ENCODE assay signal across 1 fruit fly cellular context in genomic region chr3R:19905932-19906439, dm6.
A peak's percentile ranks its signal among the peaks of the same experiment; 100 is the strongest.
TF ChIP-seq lines count a peak whose summit lies in the region.

No protein-coding gene starts in this region.

TF ChIP-seq in whole organism, embryonic, 481 proteins besides CTCF, POLR2A, EP300 and RAD21 (continued from another document and continues in another):
- TF ChIP-seq oc (tag; optimal IDR thresholded peaks at IDR 0.05; lab: Kevin White, UChicago) = peak; percentile 44
- TF ChIP-seq CG11560 (tag; IDR thresholded peaks at IDR 0.05; lab: Robert Waterston, UW) = 0 out of 3 replicates have a peak, but pooled peaks have one; percentile 45
- peak; percentile 82 for TF ChIP-seq danr (GFP tag; IDR thresholded peaks at IDR 0.05; lab: Robert Waterston, UW)
- TF ChIP-seq CG14014 (GFP tag; IDR thresholded peaks at IDR 0.05; lab: Robert Waterston, UW) = peak; percentile 85
- TF ChIP-seq lmd (GFP tag; IDR thresholded peaks at IDR 0.05; lab: Robert Waterston, UW) = peak; percentile 89
- TF ChIP-seq CG13287 (GFP tag; IDR thresholded peaks at IDR 0.05; lab: Robert Waterston, UW; ENCODE audit: partially characterized antibody) = no peak
- TF ChIP-seq Poxn (GFP tag; IDR thresholded peaks at IDR 0.05; lab: Robert Waterston, UW) = no peak
- peak; percentile 81 for TF ChIP-seq PHDP (tag; optimal IDR thresholded peaks at IDR 0.05; lab: Kevin White, UChicago)
- no peak for TF ChIP-seq Doc3 (GFP tag; IDR thresholded peaks at IDR 0.05; lab: Robert Waterston, UW; ENCODE audit: partially characterized antibody)
- TF ChIP-seq CG4424 (GFP tag; optimal IDR thresholded peaks at IDR 0.05; lab: Kevin White, UChicago) = peak; percentile 62
- peak; percentile 72 for TF ChIP-seq Gsc (GFP tag; IDR thresholded peaks at IDR 0.05; lab: Robert Waterston, UW)
- TF ChIP-seq CG1792 (GFP tag; optimal IDR thresholded peaks at IDR 0.05; lab: Kevin White, UChicago) = peak; percentile 42
- peak; percentile 65 to 74 for TF ChIP-seq Pdp1 (GFP tag; optimal IDR thresholded peaks at IDR 0.05; lab: Kevin White, UChicago)
- TF ChIP-seq Blimp-1 (GFP tag; optimal IDR thresholded peaks at IDR 0.05; lab: Kevin White, UChicago) = peak; percentile 67
- peak; percentile 50; the same call in 1 of the 2 replicates for TF ChIP-seq CG8765 (GFP tag; IDR thresholded peaks at IDR 0.05; lab: Robert Waterston, UW)
- TF ChIP-seq CG17328 (GFP tag; IDR thresholded peaks at IDR 0.05; lab: Robert Waterston, UW) = peak; percentile 76
- TF ChIP-seq CG17385 (GFP tag; optimal IDR thresholded peaks at IDR 0.05; lab: Kevin White, UChicago) = peak; percentile 59
- peak; percentile 77 for TF ChIP-seq esg (GFP tag; conservative IDR thresholded peaks at IDR 0.05; lab: Robert Waterston, UW)
- peak; percentile 49 for TF ChIP-seq CG5180 (GFP tag; optimal IDR thresholded peaks at IDR 0.05; lab: Kevin White, UChicago)
- peak; percentile 31; the same call in 1 of the 2 replicates for TF ChIP-seq dimm (GFP tag; IDR thresholded peaks at IDR 0.05; lab: Robert Waterston, UW)
- peak; percentile 80 for TF ChIP-seq CG4730 (GFP tag; IDR thresholded peaks at IDR 0.05; lab: Robert Waterston, UW)
- TF ChIP-seq CG3726 (GFP tag; IDR thresholded peaks at IDR 0.05; lab: Robert Waterston, UW) = peak; percentile 78; the same call in 1 of the 3 replicates
- peak; percentile 90 for TF ChIP-seq ci (GFP tag; IDR thresholded peaks at IDR 0.05; lab: Robert Waterston, UW)
- TF ChIP-seq sim (GFP tag; IDR thresholded peaks at IDR 0.05; lab: Robert Waterston, UW) = peak; percentile 61
- no peak for TF ChIP-seq pan (optimal IDR thresholded peaks at IDR 0.05; lab: Kevin White, UChicago)
- peak in 1 of 2 experiments; percentile 90 for TF ChIP-seq pan (GFP tag; optimal IDR thresholded peaks at IDR 0.05 in 1 of 2, IDR thresholded peaks at IDR 0.05 in 1 of 2)
- peak; percentile 33 for TF ChIP-seq CG15696 (tag; optimal IDR thresholded peaks at IDR 0.05; lab: Kevin White, UChicago)
- TF ChIP-seq CG12071 (GFP tag; optimal IDR thresholded peaks at IDR 0.05; lab: Kevin White, UChicago) = peak; percentile 78
- TF ChIP-seq Asciz (GFP tag; optimal IDR thresholded peaks at IDR 0.05; lab: Kevin White, UChicago) = peak; percentile 50
- TF ChIP-seq Ravus (GFP tag; IDR thresholded peaks at IDR 0.05; lab: Robert Waterston, UW) = no peak; the same call in 1 of the 2 replicates
- no peak for TF ChIP-seq unc-4 (GFP tag; IDR thresholded peaks at IDR 0.05; lab: Robert Waterston, UW; ENCODE audit: partially characterized antibody)
- TF ChIP-seq CG9727 (GFP tag; optimal IDR thresholded peaks at IDR 0.05; lab: Kevin White, UChicago) = peak; percentile 68
- peak; percentile 27 for TF ChIP-seq HmgD (GFP tag; optimal IDR thresholded peaks at IDR 0.05; lab: Kevin White, UChicago)
- peak; percentile 87 for TF ChIP-seq CG14441 (GFP tag; IDR thresholded peaks at IDR 0.05; lab: Robert Waterston, UW)
- TF ChIP-seq Sin3A (optimal IDR thresholded peaks at IDR 0.05; lab: Kevin White, UChicago) = no peak
- peak; percentile 49 for TF ChIP-seq exex (tag; optimal IDR thresholded peaks at IDR 0.05; lab: Kevin White, UChicago)
- peak; percentile 48 for TF ChIP-seq maf-S (GFP tag; optimal IDR thresholded peaks at IDR 0.05; lab: Kevin White, UChicago)
- peak; percentile 97 for TF ChIP-seq Ets65A (GFP tag; lab: Kevin White, UChicago)
- peak; percentile 92 for TF ChIP-seq Rfx (GFP tag; IDR thresholded peaks at IDR 0.05; lab: Robert Waterston, UW)
- peak; percentile 30 for TF ChIP-seq Fer2 (tag; optimal IDR thresholded peaks at IDR 0.05; lab: Kevin White, UChicago)
- peak; percentile 81 for TF ChIP-seq bcd (GFP tag; optimal IDR thresholded peaks at IDR 0.05; lab: Kevin White, UChicago)
- peak; percentile 62 for TF ChIP-seq CG10979 (tag; optimal IDR thresholded peaks at IDR 0.05; lab: Kevin White, UChicago)
- peak; percentile 74 for TF ChIP-seq CG6254 (GFP tag; optimal IDR thresholded peaks at IDR 0.05; lab: Kevin White, UChicago)
- peak; percentile 82 for TF ChIP-seq GATAe (GFP tag; conservative IDR thresholded peaks at IDR 0.05; lab: Robert Waterston, UW)
- peak; percentile 74 for TF ChIP-seq NfI (GFP tag; optimal IDR thresholded peaks at IDR 0.05; lab: Kevin White, UChicago)
- peak; percentile 28 for TF ChIP-seq CG2202 (tag; optimal IDR thresholded peaks at IDR 0.05; lab: Kevin White, UChicago)
- no peak for TF ChIP-seq ato (GFP tag; IDR thresholded peaks at IDR 0.05; lab: Robert Waterston, UW; ENCODE audit: partially characterized antibody)
- peak; percentile 48 for TF ChIP-seq slp2 (GFP tag; optimal IDR thresholded peaks at IDR 0.05; lab: Kevin White, UChicago)
- TF ChIP-seq Usf (GFP tag; optimal IDR thresholded peaks at IDR 0.05; lab: Kevin White, UChicago) = peak; percentile 69
- TF ChIP-seq E2f1 (GFP tag; IDR thresholded peaks at IDR 0.05; lab: Robert Waterston, UW) = peak; percentile 78
- TF ChIP-seq bab2 (GFP tag; optimal IDR thresholded peaks at IDR 0.05; lab: Kevin White, UChicago) = peak; percentile 89
- TF ChIP-seq br (optimal IDR thresholded peaks at IDR 0.05; lab: Kevin White, UChicago) = no peak
- no peak for TF ChIP-seq Sry-β (GFP tag; optimal IDR thresholded peaks at IDR 0.05; lab: Kevin White, UChicago)
- TF ChIP-seq CG1647 (GFP tag; optimal IDR thresholded peaks at IDR 0.05; lab: Kevin White, UChicago) = peak; percentile 75
- peak; percentile 59 for TF ChIP-seq Mes4 (GFP tag; optimal IDR thresholded peaks at IDR 0.05; lab: Kevin White, UChicago)
- TF ChIP-seq prd (optimal IDR thresholded peaks at IDR 0.05; lab: Kevin White, UChicago) = no peak
- peak; percentile 85 for TF ChIP-seq prd (GFP tag; IDR thresholded peaks at IDR 0.05; lab: Robert Waterston, UW)
- peak; percentile 87 for TF ChIP-seq CG6272 (GFP tag; IDR thresholded peaks at IDR 0.05; lab: Robert Waterston, UW)
- peak; percentile 46; the same call in 1 of the 2 replicates for TF ChIP-seq Lim3 (GFP tag; IDR thresholded peaks at IDR 0.05; lab: Robert Waterston, UW)
- TF ChIP-seq eyg (GFP tag; optimal IDR thresholded peaks at IDR 0.05; lab: Kevin White, UChicago) = peak; percentile 27
- TF ChIP-seq eve (GFP tag; optimal IDR thresholded peaks at IDR 0.05; lab: Kevin White, UChicago) = no peak
- peak; percentile 88 for TF ChIP-seq CG6689 (GFP tag; IDR thresholded peaks at IDR 0.05; lab: Robert Waterston, UW)
- no peak for TF ChIP-seq Dip2 (GFP tag; IDR thresholded peaks at IDR 0.05; lab: Robert Waterston, UW)
- TF ChIP-seq seq (GFP tag; IDR thresholded peaks at IDR 0.05; lab: Robert Waterston, UW) = peak; percentile 83
- TF ChIP-seq Chrac-16 (GFP tag; optimal IDR thresholded peaks at IDR 0.05; lab: Kevin White, UChicago) = peak; percentile 75
- peak; percentile 77 for TF ChIP-seq CG17359 (tag; optimal IDR thresholded peaks at IDR 0.05; lab: Kevin White, UChicago)
- no peak for TF ChIP-seq hth (optimal IDR thresholded peaks at IDR 0.05; lab: Kevin White, UChicago)
- peak; percentile 20 for TF ChIP-seq twi (tag; optimal IDR thresholded peaks at IDR 0.05; lab: Kevin White, UChicago)
- TF ChIP-seq Stat92E (GFP tag; optimal IDR thresholded peaks at IDR 0.05; lab: Kevin White, UChicago) = no peak
- TF ChIP-seq CG30431 (GFP tag; optimal IDR thresholded peaks at IDR 0.05; lab: Kevin White, UChicago) = peak; percentile 54
- TF ChIP-seq CG42726 (GFP tag; IDR thresholded peaks at IDR 0.05; lab: Robert Waterston, UW; ENCODE audit: partially characterized antibody) = no peak
- no peak for TF ChIP-seq fru (optimal IDR thresholded peaks at IDR 0.05; lab: Kevin White, UChicago)
- TF ChIP-seq scrt (GFP tag; optimal IDR thresholded peaks at IDR 0.05; lab: Kevin White, UChicago) = peak; percentile 56
- peak; percentile 58; the same call in 1 of the 2 replicates for TF ChIP-seq klu (GFP tag; IDR thresholded peaks at IDR 0.05; lab: Robert Waterston, UW)
- peak; percentile 91 for TF ChIP-seq lilli (GFP tag; optimal IDR thresholded peaks at IDR 0.05; lab: Kevin White, UChicago)
- TF ChIP-seq Hey (tag; optimal IDR thresholded peaks at IDR 0.05; lab: Kevin White, UChicago) = peak; percentile 37
- TF ChIP-seq chm (GFP tag; IDR thresholded peaks at IDR 0.05; lab: Robert Waterston, UW) = peak; percentile 75
- TF ChIP-seq CG31388 (GFP tag; optimal IDR thresholded peaks at IDR 0.05; lab: Kevin White, UChicago) = no peak
- peak; percentile 84 for TF ChIP-seq Fer3 (tag; optimal IDR thresholded peaks at IDR 0.05; lab: Kevin White, UChicago)
- TF ChIP-seq CG11093 (GFP tag; IDR thresholded peaks at IDR 0.05; lab: Robert Waterston, UW) = peak; percentile 67; the same call in 2 of the 3 replicates
- TF ChIP-seq CG2712 (tag; optimal IDR thresholded peaks at IDR 0.05; lab: Kevin White, UChicago) = peak; percentile 75
- TF ChIP-seq CG31365 (tag; optimal IDR thresholded peaks at IDR 0.05; lab: Kevin White, UChicago) = peak; percentile 18
- peak; percentile 81 for TF ChIP-seq ERR (GFP tag; optimal IDR thresholded peaks at IDR 0.05; lab: Kevin White, UChicago)
- peak; percentile 4 for TF ChIP-seq CG8359 (GFP tag; optimal IDR thresholded peaks at IDR 0.05; lab: Kevin White, UChicago; ENCODE audit: borderline replicate concordance)
- TF ChIP-seq Bdp1 (GFP tag; optimal IDR thresholded peaks at IDR 0.05; lab: Kevin White, UChicago) = peak; percentile 61
- peak; percentile 36 for TF ChIP-seq trem (tag; optimal IDR thresholded peaks at IDR 0.05; lab: Kevin White, UChicago)
- TF ChIP-seq CG17912 (GFP tag; optimal IDR thresholded peaks at IDR 0.05; lab: Kevin White, UChicago) = no peak
- TF ChIP-seq HmgZ (tag; optimal IDR thresholded peaks at IDR 0.05; lab: Kevin White, UChicago) = peak; percentile 86
- no peak for TF ChIP-seq Hr39 (optimal IDR thresholded peaks at IDR 0.05; lab: Kevin White, UChicago)
- peak; percentile 79 for TF ChIP-seq Antp (GFP tag; optimal IDR thresholded peaks at IDR 0.05; lab: Kevin White, UChicago)
- TF ChIP-seq tin (GFP tag; optimal IDR thresholded peaks at IDR 0.05; lab: Kevin White, UChicago) = peak; percentile 61
- no peak for TF ChIP-seq Dref (GFP tag; IDR thresholded peaks at IDR 0.05; lab: Robert Waterston, UW)
- TF ChIP-seq so (GFP tag; IDR thresholded peaks at IDR 0.05; lab: Robert Waterston, UW) = peak; percentile 86
- TF ChIP-seq CG8924 (tag; optimal IDR thresholded peaks at IDR 0.05; lab: Kevin White, UChicago) = peak; percentile 70
- TF ChIP-seq Atf6 (GFP tag; IDR thresholded peaks at IDR 0.05; lab: Robert Waterston, UW) = peak; percentile 86
- TF ChIP-seq CG15011 (GFP tag; optimal IDR thresholded peaks at IDR 0.05; lab: Kevin White, UChicago) = peak; percentile 41
- no peak for TF ChIP-seq aop (GFP tag; IDR thresholded peaks at IDR 0.05; lab: Robert Waterston, UW)
- TF ChIP-seq CG1529 (GFP tag; optimal IDR thresholded peaks at IDR 0.05; lab: Kevin White, UChicago) = peak; percentile 50
- TF ChIP-seq Oli (tag; optimal IDR thresholded peaks at IDR 0.05; lab: Kevin White, UChicago) = peak; percentile 83
- peak; percentile 43; the same call in 1 of the 2 replicates for TF ChIP-seq CG1024 (GFP tag; IDR thresholded peaks at IDR 0.05; lab: Robert Waterston, UW)
- peak; percentile 98 for TF ChIP-seq CG4707 (GFP tag; optimal IDR thresholded peaks at IDR 0.05; lab: Kevin White, UChicago)
- no peak for TF ChIP-seq tna (GFP tag; IDR thresholded peaks at IDR 0.05; lab: Robert Waterston, UW; ENCODE audit: partially characterized antibody)
- peak; percentile 61 for TF ChIP-seq D19B (GFP tag; optimal IDR thresholded peaks at IDR 0.05; lab: Kevin White, UChicago)
- TF ChIP-seq Fer1 (GFP tag; optimal IDR thresholded peaks at IDR 0.05; lab: Kevin White, UChicago) = peak; percentile 90
- no peak for TF ChIP-seq pita (GFP tag; optimal IDR thresholded peaks at IDR 0.05; lab: Kevin White, UChicago)
- peak; percentile 76 for TF ChIP-seq CG11504 (tag; optimal IDR thresholded peaks at IDR 0.05; lab: Kevin White, UChicago)
- TF ChIP-seq Lhr (GFP tag; optimal IDR thresholded peaks at IDR 0.05; lab: Kevin White, UChicago) = peak; percentile 11
- peak; percentile 46 for TF ChIP-seq dmrt11E (tag; optimal IDR thresholded peaks at IDR 0.05; lab: Kevin White, UChicago)
- TF ChIP-seq CG3065 (GFP tag; optimal IDR thresholded peaks at IDR 0.05; lab: Kevin White, UChicago) = peak; percentile 41
- no peak for TF ChIP-seq Dp (GFP tag; optimal IDR thresholded peaks at IDR 0.05; lab: Kevin White, UChicago)
- TF ChIP-seq CG1233 (GFP tag; optimal IDR thresholded peaks at IDR 0.05; lab: Kevin White, UChicago) = peak; percentile 59
- TF ChIP-seq HLH54F (GFP tag; optimal IDR thresholded peaks at IDR 0.05; lab: Kevin White, UChicago) = peak; percentile 83
- TF ChIP-seq cas (GFP tag; IDR thresholded peaks at IDR 0.05; lab: Robert Waterston, UW) = peak; percentile 49; the same call in 1 of the 2 replicates
- peak; percentile 7 for TF ChIP-seq CG33213 (GFP tag; optimal IDR thresholded peaks at IDR 0.05; lab: Kevin White, UChicago)
- TF ChIP-seq run (tag; optimal IDR thresholded peaks at IDR 0.05; lab: Kevin White, UChicago) = no peak
- TF ChIP-seq CG12299 (tag; optimal IDR thresholded peaks at IDR 0.05; lab: Kevin White, UChicago) = peak; percentile 8
- peak; percentile 41 for TF ChIP-seq zen (tag; optimal IDR thresholded peaks at IDR 0.05; lab: Kevin White, UChicago)
- no peak for TF ChIP-seq Trl (optimal IDR thresholded peaks at IDR 0.05; lab: Kevin White, UChicago)
- TF ChIP-seq Trl (GFP tag; optimal IDR thresholded peaks at IDR 0.05; lab: Kevin White, UChicago) = peak; percentile 76
- peak; percentile 80 for TF ChIP-seq BtbVII (GFP tag; optimal IDR thresholded peaks at IDR 0.05; lab: Kevin White, UChicago)
- peak; percentile 80 for TF ChIP-seq Rx (GFP tag; IDR thresholded peaks at IDR 0.05; lab: Robert Waterston, UW)
- peak; percentile 66 for TF ChIP-seq Camta (GFP tag; optimal IDR thresholded peaks at IDR 0.05; lab: Kevin White, UChicago)
- TF ChIP-seq trh (GFP tag; optimal IDR thresholded peaks at IDR 0.05; lab: Kevin White, UChicago) = no peak
- peak; percentile 92 for TF ChIP-seq Med (GFP tag; lab: Kevin White, UChicago)
- TF ChIP-seq en (GFP tag; optimal IDR thresholded peaks at IDR 0.05; lab: Kevin White, UChicago) = no peak
- TF ChIP-seq yki (optimal IDR thresholded peaks at IDR 0.05; lab: Kevin White, UChicago) = no peak
- TF ChIP-seq CG2678 (tag; optimal IDR thresholded peaks at IDR 0.05; lab: Kevin White, UChicago) = peak; percentile 83
- peak; percentile 87 for TF ChIP-seq Meics (GFP tag; optimal IDR thresholded peaks at IDR 0.05; lab: Kevin White, UChicago)
- TF ChIP-seq kni (GFP tag; optimal IDR thresholded peaks at IDR 0.05; lab: Kevin White, UChicago) = no peak
- TF ChIP-seq Dek (tag; optimal IDR thresholded peaks at IDR 0.05; lab: Kevin White, UChicago) = peak; percentile 59
- TF ChIP-seq CG15269 (tag; optimal IDR thresholded peaks at IDR 0.05; lab: Kevin White, UChicago) = peak; percentile 83
- no peak for TF ChIP-seq Bgb (GFP tag; IDR thresholded peaks at IDR 0.05; lab: Robert Waterston, UW; ENCODE audit: partially characterized antibody)
